Fruit fly (Drosophila melanogaster) whole organism, embryonic: ENCODE results near the gene CG32767.

Source experiments
- Atf-2 ChIP-seq: fragments of 200-800 bp; sonication (Bioruptor generic); optimal IDR thresholded peaks from 2 replicates; lab custom pipeline; 2016; ENCODE audit warnings: missing biosample characterization, missing genetic modification characterization
- BEAF-32 ChIP-seq: fragments of 200-800 bp; sonication (Bioruptor generic); optimal IDR thresholded peaks from 3 replicates; lab custom pipeline; 2017; ENCODE audit warnings: missing biosample characterization, missing genetic modification characterization, mild to moderate bottlenecking, moderate library complexity, missing genetic modification reagents
- CG10209 ChIP-seq: fragments of 200-800 bp; sonication (Bioruptor generic); optimal IDR thresholded peaks from 3 replicates; lab custom pipeline; 2017; ENCODE audit warnings: missing biosample characterization, mild to moderate bottlenecking, missing genetic modification characterization, missing genetic modification reagents
- CG10979 ChIP-seq: fragments of 200-800 bp; sonication (Bioruptor generic); optimal IDR thresholded peaks from 2 replicates; lab custom pipeline; 2018; ENCODE audit warnings: missing biosample characterization, mild to moderate bottlenecking, missing genetic modification characterization, moderate library complexity
- CG12104 ChIP-seq: fragments of 200-800 bp; sonication (Bioruptor generic); optimal IDR thresholded peaks from 3 replicates; lab custom pipeline; 2016; ENCODE audit warnings: missing biosample characterization, missing genetic modification characterization
- CG12236 ChIP-seq: fragments of 200-800 bp; sonication (Bioruptor generic); optimal IDR thresholded peaks from 2 replicates; lab custom pipeline; 2016; ENCODE audit warnings: missing biosample characterization, missing genetic modification characterization
- CG14441 ChIP-seq: fragments of 200-800 bp; sonication (Bioruptor generic); IDR thresholded peaks from 2 replicates; pipeline ENCODE4 v1.3.6; 2022; ENCODE audit warnings: missing biosample characterization, missing genetic modification characterization
- CG14710 ChIP-seq: fragments of 200-800 bp; sonication (Bioruptor generic); optimal IDR thresholded peaks from 3 replicates; lab custom pipeline; 2019; ENCODE audit warnings: missing biosample characterization, mild to moderate bottlenecking, missing genetic modification characterization, moderate library complexity
- CG1529 ChIP-seq: fragments of 200-800 bp; sonication (Bioruptor generic); optimal IDR thresholded peaks from 3 replicates; lab custom pipeline; 2018; ENCODE audit warnings: missing biosample characterization, missing genetic modification characterization
- CG18476 ChIP-seq: fragments of 200-800 bp; sonication (Bioruptor generic); optimal IDR thresholded peaks from 2 replicates; lab custom pipeline; 2016; ENCODE audit warnings: missing biosample characterization, mild to moderate bottlenecking, missing genetic modification characterization
- CG2116 ChIP-seq: fragments of 200-800 bp; sonication (Bioruptor generic); optimal IDR thresholded peaks from 3 replicates; lab custom pipeline; 2018; ENCODE audit warnings: missing biosample characterization, mild to moderate bottlenecking, missing genetic modification characterization
- CG2202 ChIP-seq: fragments of 200-800 bp; sonication (Bioruptor generic); optimal IDR thresholded peaks from 2 replicates; lab custom pipeline; 2018; ENCODE audit warnings: missing biosample characterization, mild to moderate bottlenecking, missing genetic modification characterization
- CG3065 ChIP-seq: fragments of 200-800 bp; sonication (Bioruptor generic); optimal IDR thresholded peaks from 2 replicates; lab custom pipeline; 2016; ENCODE audit warnings: missing biosample characterization, missing genetic modification characterization
- CG3847 ChIP-seq: fragments of 200-800 bp; sonication (Bioruptor generic); IDR thresholded peaks from 2 replicates; pipeline ENCODE4 v1.3.6; 2022; ENCODE audit warnings: missing biosample characterization, missing genetic modification characterization
- CG4854 ChIP-seq: fragments of 200-800 bp; sonication (Bioruptor generic); optimal IDR thresholded peaks from 2 replicates; lab custom pipeline; 2016; ENCODE audit warnings: missing biosample characterization, missing genetic modification characterization, inconsistent platforms
- CG6272 ChIP-seq: fragments of 200-800 bp; sonication (Bioruptor generic); IDR thresholded peaks from 2 replicates; pipeline ENCODE4 v1.3.6; 2022; ENCODE audit warnings: missing biosample characterization, missing genetic modification characterization
- CG6854 ChIP-seq: fragments of 200-800 bp; sonication (Bioruptor generic); optimal IDR thresholded peaks from 3 replicates; lab custom pipeline; 2017; ENCODE audit warnings: missing biosample characterization, mild to moderate bottlenecking, missing genetic modification characterization
- CG7271 ChIP-seq: fragments of 200-800 bp; sonication (Bioruptor generic); optimal IDR thresholded peaks from 2 replicates; lab custom pipeline; 2018; ENCODE audit warnings: missing biosample characterization, mild to moderate bottlenecking, missing genetic modification characterization, moderate library complexity
- CG7357 ChIP-seq: fragments of 200-800 bp; sonication (Bioruptor generic); IDR thresholded peaks from 3 replicates; pipeline ENCODE4 v1.3.6; 2022; ENCODE audit warnings: missing biosample characterization, missing genetic modification characterization
- CG7928 ChIP-seq: fragments of 200-800 bp; sonication (Bioruptor generic); optimal IDR thresholded peaks from 2 replicates; lab custom pipeline; 2017; ENCODE audit warnings: missing biosample characterization, mild to moderate bottlenecking, missing genetic modification characterization
- CG7987 ChIP-seq: fragments of 200-800 bp; sonication (Bioruptor generic); optimal IDR thresholded peaks from 2 replicates; lab custom pipeline; 2018; ENCODE audit warnings: missing biosample characterization, mild to moderate bottlenecking, missing genetic modification characterization, moderate library complexity
- CrebB ChIP-seq: fragments of 200-800 bp; sonication (Bioruptor generic); optimal IDR thresholded peaks from 3 replicates; lab custom pipeline; 2018; ENCODE audit warnings: missing biosample characterization, mild to moderate bottlenecking, missing genetic modification characterization
- Dbx ChIP-seq: fragments of 200-800 bp; sonication (Bioruptor generic); IDR thresholded peaks from 3 replicates; pipeline ENCODE4 v1.3.6; 2022; ENCODE audit warnings: missing biosample characterization, missing genetic modification characterization
- Dip2 ChIP-seq: fragments of 200-800 bp; sonication (Bioruptor generic); IDR thresholded peaks from 2 replicates; pipeline ENCODE4 v1.3.6; 2022; ENCODE audit warnings: missing biosample characterization, missing genetic modification characterization
- E2f2 ChIP-seq: fragments of 200-800 bp; sonication (Bioruptor generic); IDR thresholded peaks from 2 replicates; pipeline ENCODE4 v1.3.6; 2022; ENCODE audit warnings: missing biosample characterization, missing genetic modification characterization
- HLH54F ChIP-seq: fragments of 200-800 bp; sonication (Bioruptor generic); optimal IDR thresholded peaks from 3 replicates; lab custom pipeline; 2016; ENCODE audit warnings: missing biosample characterization, missing genetic modification characterization
- HmgZ ChIP-seq: fragments of 200-800 bp; sonication (Bioruptor generic); optimal IDR thresholded peaks from 2 replicates; lab custom pipeline; 2018; ENCODE audit warnings: missing biosample characterization, mild to moderate bottlenecking, missing genetic modification characterization
- Hr39 ChIP-seq: fragments of >200 bp; optimal IDR thresholded peaks from 2 replicates; lab custom pipeline; 2017
- Med ChIP-seq: fragments of 200-800 bp; sonication (Bioruptor generic); peaks from one replicate; lab custom pipeline; 2016; ENCODE audit warnings: missing biosample characterization, missing genetic modification characterization, mild to moderate bottlenecking, inconsistent platforms, moderate library complexity
- Meics ChIP-seq: fragments of 200-800 bp; sonication (Bioruptor generic); optimal IDR thresholded peaks from 2 replicates; lab custom pipeline; 2017; ENCODE audit warnings: missing biosample characterization, mild to moderate bottlenecking, missing genetic modification characterization
- PHDP ChIP-seq: fragments of 200-800 bp; sonication (Bioruptor generic); optimal IDR thresholded peaks from 3 replicates; lab custom pipeline; 2018; ENCODE audit warnings: missing biosample characterization, mild to moderate bottlenecking, missing genetic modification characterization, moderate library complexity
- Ravus ChIP-seq: fragments of 200-800 bp; sonication (Bioruptor generic); IDR thresholded peaks from 2 replicates; pipeline ENCODE4 v1.3.6; 2022; ENCODE audit warnings: missing biosample characterization, missing genetic modification characterization
- Scr ChIP-seq: fragments of 200-800 bp; sonication (Bioruptor generic); IDR thresholded peaks from 2 replicates; pipeline ENCODE4 v1.3.6; 2022; ENCODE audit warnings: missing biosample characterization, missing genetic modification characterization; ENCODE audit not compliant: partially characterized antibody
- Sox102F ChIP-seq: fragments of 200-800 bp; sonication (Bioruptor generic); optimal IDR thresholded peaks from 2 replicates; lab custom pipeline; 2018; ENCODE audit warnings: missing biosample characterization, mild to moderate bottlenecking, missing genetic modification characterization, moderate library complexity
- Ssrp ChIP-seq: fragments of 200-800 bp; sonication (Bioruptor generic); optimal IDR thresholded peaks from 2 replicates; lab custom pipeline; 2018; ENCODE audit warnings: missing biosample characterization, mild to moderate bottlenecking, missing genetic modification characterization, moderate library complexity
- amos ChIP-seq: fragments of 200-800 bp; sonication (Bioruptor generic); IDR thresholded peaks from 2 replicates; pipeline ENCODE4 v1.3.6; 2022; ENCODE audit warnings: missing biosample characterization, missing genetic modification characterization; ENCODE audit not compliant: partially characterized antibody
- aop ChIP-seq: fragments of 200-800 bp; sonication (Bioruptor generic); IDR thresholded peaks from 2 replicates; pipeline ENCODE4 v1.3.6; 2022; ENCODE audit warnings: missing biosample characterization, missing genetic modification characterization
- btn ChIP-seq: fragments of 200-800 bp; sonication (Bioruptor generic); optimal IDR thresholded peaks from 2 replicates; lab custom pipeline; 2016; ENCODE audit warnings: missing biosample characterization, missing genetic modification characterization
- cas ChIP-seq: fragments of 200-800 bp; sonication (Bioruptor generic); IDR thresholded peaks from 2 replicates; pipeline ENCODE4 v1.3.6; 2022; ENCODE audit warnings: missing biosample characterization, missing genetic modification characterization
- cwo ChIP-seq: fragments of 200-800 bp; sonication (Bioruptor generic); optimal IDR thresholded peaks from 3 replicates; lab custom pipeline; 2017; ENCODE audit warnings: missing biosample characterization, missing genetic modification characterization, mild to moderate bottlenecking, moderate library complexity, missing genetic modification reagents
- dmrt11E ChIP-seq: fragments of 200-800 bp; sonication (Bioruptor generic); optimal IDR thresholded peaks from 3 replicates; lab custom pipeline; 2018; ENCODE audit warnings: missing biosample characterization, mild to moderate bottlenecking, missing genetic modification characterization, moderate library complexity
- eve ChIP-seq, 2 experiments: fragments of >200 bp; optimal IDR thresholded peaks; 2 replicates each; lab custom pipeline; 2017; ENCODE audit warnings: missing biosample characterization in 2 of 2, missing genetic modification characterization in 2 of 2
- fu2 ChIP-seq: fragments of 200-800 bp; sonication (Bioruptor generic); optimal IDR thresholded peaks from 2 replicates; lab custom pipeline; 2016; ENCODE audit warnings: missing biosample characterization, missing genetic modification characterization
- pros ChIP-seq: fragments of 200-800 bp; sonication (Bioruptor generic); optimal IDR thresholded peaks from 3 replicates; lab custom pipeline; 2019; ENCODE audit warnings: missing biosample characterization, mild to moderate bottlenecking, missing genetic modification characterization, moderate library complexity
- scrt ChIP-seq: fragments of 200-800 bp; sonication (Bioruptor generic); optimal IDR thresholded peaks from 2 replicates; lab custom pipeline; 2018; ENCODE audit warnings: missing biosample characterization, mild to moderate bottlenecking, missing genetic modification characterization, moderate library complexity
- sd ChIP-seq: fragments of 200-800 bp; sonication (Bioruptor generic); optimal IDR thresholded peaks from 3 replicates; lab custom pipeline; 2018; ENCODE audit warnings: missing biosample characterization, mild to moderate bottlenecking, missing genetic modification characterization, moderate library complexity
- sim ChIP-seq: fragments of 200-800 bp; sonication (Bioruptor generic); IDR thresholded peaks from 2 replicates; pipeline ENCODE4 v1.3.6; 2022; ENCODE audit warnings: missing biosample characterization, missing genetic modification characterization
- wdn ChIP-seq: fragments of 200-800 bp; sonication (Bioruptor generic); IDR thresholded peaks from 2 replicates; pipeline ENCODE4 v1.3.6; 2022; ENCODE audit warnings: missing biosample characterization, missing genetic modification characterization
- zf30C ChIP-seq: fragments of 200-800 bp; sonication (Bioruptor generic); optimal IDR thresholded peaks from 3 replicates; lab custom pipeline; 2018; ENCODE audit warnings: missing biosample characterization, mild to moderate bottlenecking, missing genetic modification characterization
- zfh1 ChIP-seq: fragments of 200-800 bp; sonication (Bioruptor generic); IDR thresholded peaks from 3 replicates; pipeline ENCODE4 v1.3.6; 2022; ENCODE audit warnings: missing biosample characterization, missing genetic modification characterization

Gene CG32767

dm6 chrX:5046256-5046894 is 38.2 kb downstream of the CG32767 start (continued):
- TF ChIP-seq sim (GFP tag; lab: Robert Waterston, UW) (peak; percentile 50; the same call in 1 of the 2 replicates), zfh1 (GFP tag; lab: Robert Waterston, UW) (peak; percentile 79), dmrt11E (tag; lab: Kevin White, UChicago) (peak; percentile 90), CG10209 (peak; percentile 77), pros (GFP tag; lab: Kevin White, UChicago) (no peak), CG2116 (GFP tag; lab: Kevin White, UChicago) (peak; percentile 43), CG7928 (GFP tag; lab: Kevin White, UChicago) (peak; percentile 31), fu2 (GFP tag; lab: Kevin White, UChicago) (peak; percentile 3), eve (GFP tag; optimal IDR thresholded peaks at IDR 0.05; lab: Kevin White, UChicago) (peak in 1 of 2 experiments; percentile 89), CG3847 (GFP tag; lab: Robert Waterston, UW) (peak; percentile 76), btn (GFP tag; lab: Kevin White, UChicago) (peak; percentile 31), Dbx (peak; percentile 73; the same call in 2 of the 3 replicates), Dip2 (GFP tag; lab: Robert Waterston, UW) (peak; percentile 15; the same call in 1 of the 2 replicates), Ssrp (tag; lab: Kevin White, UChicago) (peak; percentile 79), CG7271 (peak; percentile 26), Ravus (peak; percentile 12; the same call in 1 of the 2 replicates), Hr39 (lab: Kevin White, UChicago) (no peak), CG12104 (GFP tag; lab: Kevin White, UChicago) (peak; percentile 58), Med (peak; percentile 84), CG10979 (tag; lab: Kevin White, UChicago) (peak; percentile 91), CG12236 (GFP tag; lab: Kevin White, UChicago) (peak; percentile 48), amos (no peak), PHDP (tag; lab: Kevin White, UChicago) (peak; percentile 77), CG7987 (GFP tag; lab: Kevin White, UChicago) (peak; percentile 33), E2f2 (GFP tag; lab: Robert Waterston, UW) (peak; percentile 66), BEAF-32 (GFP tag; lab: Kevin White, UChicago) (no peak), CG3065 (GFP tag; lab: Kevin White, UChicago) (peak; percentile 15), aop (no peak), CG7357 (GFP tag; lab: Robert Waterston, UW) (no peak), cas (GFP tag; lab: Robert Waterston, UW) (no peak), CG6272 (GFP tag; lab: Robert Waterston, UW) (no peak), Sox102F (GFP tag; lab: Kevin White, UChicago) (peak; percentile 83), HmgZ (peak; percentile 44), zf30C (GFP tag; lab: Kevin White, UChicago) (peak; percentile 98), Atf-2 (GFP tag; lab: Kevin White, UChicago) (peak; percentile 57), scrt (GFP tag; lab: Kevin White, UChicago) (peak; percentile 69), sd (tag; lab: Kevin White, UChicago) (no peak), CrebB (peak; percentile 56), CG4854 (GFP tag; lab: Kevin White, UChicago) (peak; percentile 35), CG14441 (GFP tag; lab: Robert Waterston, UW) (peak; percentile 71), CG1529 (GFP tag; lab: Kevin White, UChicago) (peak; percentile 67), CG6854 (peak; percentile 34), wdn (GFP tag; lab: Robert Waterston, UW) (peak; percentile 42; the same call in 1 of the 2 replicates), cwo (peak; percentile 64), CG2202 (tag; lab: Kevin White, UChicago) (peak; percentile 67), Meics (peak; percentile 74), Scr (GFP tag; lab: Robert Waterston, UW) (no peak), HLH54F (peak; percentile 62), CG14710 (tag; lab: Kevin White, UChicago) (peak; percentile 85), CG18476 (peak; percentile 73)
